Fruit fly (Drosophila melanogaster) whole organism, prepupa: ENCODE data around the gene CG13113.

Experiments used
- Blimp-1 ChIP-seq: fragments of 200-800 bp; sonication (Bioruptor generic); optimal IDR thresholded peaks from 3 replicates; lab custom pipeline; 2017; ENCODE audit warnings: missing biosample characterization, missing genetic modification characterization, mild to moderate bottlenecking, moderate library complexity, missing genetic modification reagents
- CG1621 ChIP-seq: fragments of 200-800 bp; sonication (Bioruptor generic); optimal IDR thresholded peaks from 3 replicates; lab custom pipeline; 2018; ENCODE audit warnings: missing biosample characterization, mild to moderate bottlenecking, missing genetic modification characterization
- CG6276 ChIP-seq: fragments of 200-800 bp; sonication (Bioruptor generic); optimal IDR thresholded peaks from 2 replicates; lab custom pipeline; 2017; ENCODE audit warnings: missing biosample characterization, mild to moderate bottlenecking, missing genetic modification characterization
- CG8632 ChIP-seq: fragments of 200-800 bp; sonication (Bioruptor generic); optimal IDR thresholded peaks from 3 replicates; lab custom pipeline; 2016; ENCODE audit warnings: missing biosample characterization, missing genetic modification characterization
- Eip75B ChIP-seq: fragments of 200-800 bp; sonication (Bioruptor generic); optimal IDR thresholded peaks from 3 replicates; lab custom pipeline; 2016; ENCODE audit warnings: missing biosample characterization, missing genetic modification characterization
- Gug ChIP-seq: fragments of 200-800 bp; sonication (Bioruptor generic); IDR thresholded peaks from 2 replicates; pipeline ENCODE4 v1.3.6; 2022; ENCODE audit warnings: missing biosample characterization, missing genetic modification characterization
- Lpt ChIP-seq: fragments of 200-800 bp; sonication (Bioruptor generic); optimal IDR thresholded peaks from 3 replicates; lab custom pipeline; 2016; ENCODE audit warnings: missing biosample characterization, missing genetic modification characterization
- esn ChIP-seq: fragments of 200-800 bp; sonication (Bioruptor generic); optimal IDR thresholded peaks from 2 replicates; lab custom pipeline; 2016; ENCODE audit warnings: missing biosample characterization, mild to moderate bottlenecking, missing genetic modification characterization, moderate library complexity
- ss ChIP-seq, 2 experiments: fragments of 200-800 bp; sonication (Bioruptor generic); optimal IDR thresholded peaks; 2 replicates in 1 of 2; 3 replicates in 1 of 2; lab custom pipeline; 2017 to 2018; ENCODE audit warnings: mild to moderate bottlenecking in 2 of 2, missing biosample characterization in 2 of 2, missing genetic modification characterization in 2 of 2, moderate library complexity in 1 of 2

- TF ChIP-seq Blimp-1 (no peak), esn (GFP tag; lab: Kevin White, UChicago) (no peak), CG8632 (no peak), Lpt (GFP tag; lab: Kevin White, UChicago) (no peak), CG6276 (no peak), Eip75B (no peak), ss (GFP tag; optimal IDR thresholded peaks at IDR 0.05; lab: Kevin White, UChicago) (no peak), Gug (GFP tag; lab: Robert Waterston, UW) (no peak), CG1621 (tag; lab: Kevin White, UChicago) (no peak)
Observed at dm6 chr2L:9591146-9591545, 47.2 kb downstream of the CG13113 start.
